Worm (Caenorhabditis elegans) whole organism, L3 larva: ENCODE measurements around the gene T18D3.5.
A peak's percentile ranks its signal among the peaks of the same experiment; 100 is the strongest.

Experiments
- ceh-16 ChIP-seq: sonication (generic microtip); optimal IDR thresholded peaks from 2 replicates; lab custom pipeline; 2017; ENCODE audit warnings: missing biosample characterization, missing genetic modification characterization
- ceh-28 ChIP-seq: fragments of 150-350 bp; optimal IDR thresholded peaks from 2 replicates; lab custom pipeline; 2014; ENCODE audit warnings: missing biosample characterization, missing genetic modification reagents, missing genetic modification characterization
- ceh-9 ChIP-seq: sonication (generic microtip); optimal IDR thresholded peaks from 2 replicates; lab custom pipeline; 2018; ENCODE audit warnings: missing biosample characterization, missing genetic modification characterization
- daf-12 ChIP-seq: fragments of 150-350 bp; optimal IDR thresholded peaks from 2 replicates; lab custom pipeline; 2014; ENCODE audit warnings: missing biosample characterization, missing genetic modification reagents, missing genetic modification characterization
- egl-27 ChIP-seq: sonication (generic microtip); optimal IDR thresholded peaks from 4 replicates; lab custom pipeline; 2017; ENCODE audit warnings: missing biosample characterization, missing genetic modification reagents, missing genetic modification characterization
- egl-5 ChIP-seq: fragments of 150-350 bp; optimal IDR thresholded peaks from 2 replicates; lab custom pipeline; 2017; ENCODE audit warnings: missing biosample characterization, missing genetic modification reagents, missing genetic modification characterization, inconsistent platforms
- elt-1 ChIP-seq: fragments of 150-350 bp; optimal IDR thresholded peaks from 2 replicates; lab custom pipeline; 2014; ENCODE audit warnings: missing biosample characterization, missing genetic modification characterization
- elt-2 ChIP-seq: sonication (generic microtip); optimal IDR thresholded peaks from 2 replicates; lab custom pipeline; 2016; ENCODE audit warnings: missing genetic modification reagents, mild to moderate bottlenecking, missing genetic modification characterization, missing compliant biosample characterization
- elt-3 ChIP-seq, 3 experiments: fragments of 150-350 bp in 1 of 3; sonication (generic microtip) in 2 of 3; optimal IDR thresholded peaks; 2 replicates in 2 of 3; 4 replicates in 1 of 3; lab custom pipeline; 2014 to 2017; ENCODE audit warnings: missing biosample characterization in 3 of 3, missing genetic modification characterization in 3 of 3
- eor-1 ChIP-seq, 2 experiments: fragments of 150-350 bp; optimal IDR thresholded peaks; 2 replicates each; lab custom pipeline; 2014 to 2018; ENCODE audit warnings: missing biosample characterization in 2 of 2, missing genetic modification characterization in 2 of 2
- fos-1 ChIP-seq: fragments of 150-350 bp; optimal IDR thresholded peaks from 2 replicates; lab custom pipeline; 2014; ENCODE audit warnings: missing biosample characterization, missing genetic modification characterization
- hmg-11 ChIP-seq: sonication (generic microtip); optimal IDR thresholded peaks from 2 replicates; lab custom pipeline; 2016; ENCODE audit warnings: missing genetic modification characterization, missing compliant biosample characterization
- jun-1 ChIP-seq: fragments of 150-350 bp; optimal IDR thresholded peaks from 2 replicates; lab custom pipeline; 2014; ENCODE audit warnings: missing biosample characterization, missing genetic modification reagents, missing genetic modification characterization
- lin-15B ChIP-seq: fragments of 150-350 bp; optimal IDR thresholded peaks from 2 replicates; lab custom pipeline; 2014; ENCODE audit warnings: missing biosample characterization, missing genetic modification characterization
- lin-39 ChIP-seq: fragments of 150-350 bp; optimal IDR thresholded peaks from 2 replicates; lab custom pipeline; 2018; ENCODE audit warnings: missing biosample characterization, missing genetic modification reagents, missing genetic modification characterization
- mdl-1 ChIP-seq: fragments of 150-350 bp; optimal IDR thresholded peaks from 2 replicates; lab custom pipeline; 2014; ENCODE audit warnings: missing biosample characterization, missing genetic modification characterization
- mml-1 ChIP-seq: fragments of 150-350 bp; sonication (generic microtip); optimal IDR thresholded peaks from 3 replicates; lab custom pipeline; 2014; ENCODE audit warnings: missing biosample characterization, missing genetic modification characterization
- nfya-1 ChIP-seq: sonication (generic microtip); optimal IDR thresholded peaks from 2 replicates; lab custom pipeline; 2017; ENCODE audit warnings: missing genetic modification characterization, mild to moderate bottlenecking, missing compliant biosample characterization, antibody characterized with exemption, moderate library complexity; ENCODE audit not compliant: insufficient read depth
- nhr-12 ChIP-seq: fragments of 150-350 bp; optimal IDR thresholded peaks from 2 replicates; lab custom pipeline; 2014; ENCODE audit warnings: missing biosample characterization, missing genetic modification characterization
- nhr-23 ChIP-seq: fragments of 150-350 bp; optimal IDR thresholded peaks from 2 replicates; lab custom pipeline; 2014; ENCODE audit warnings: missing biosample characterization, missing genetic modification reagents, missing genetic modification characterization
- nhr-237 ChIP-seq: fragments of 150-350 bp; optimal IDR thresholded peaks from 2 replicates; lab custom pipeline; 2014; ENCODE audit warnings: missing biosample characterization, missing genetic modification characterization
- nhr-43 ChIP-seq: sonication (generic microtip); optimal IDR thresholded peaks from 2 replicates; lab custom pipeline; 2016; ENCODE audit warnings: mild to moderate bottlenecking, missing genetic modification characterization, missing compliant biosample characterization; ENCODE audit not compliant: poor library complexity, severe bottlenecking
- nhr-76 ChIP-seq: fragments of 150-350 bp; sonication (generic microtip); optimal IDR thresholded peaks from 5 replicates; lab custom pipeline; 2014; ENCODE audit warnings: missing biosample characterization, missing genetic modification characterization
- pha-4 ChIP-seq: fragments of 150-350 bp; optimal IDR thresholded peaks from 2 replicates; lab custom pipeline; 2014; ENCODE audit warnings: missing biosample characterization, missing genetic modification reagents, missing genetic modification characterization
- pqm-1 ChIP-seq: fragments of 150-350 bp; optimal IDR thresholded peaks from 2 replicates; lab custom pipeline; 2017; ENCODE audit warnings: missing biosample characterization, missing genetic modification characterization, inconsistent platforms
- sea-2 ChIP-seq: fragments of 150-350 bp; sonication (generic microtip); optimal IDR thresholded peaks from 4 replicates; lab custom pipeline; 2014; ENCODE audit warnings: missing biosample characterization, missing genetic modification reagents, missing genetic modification characterization
- skn-1 ChIP-seq: fragments of 150-350 bp; optimal IDR thresholded peaks from 2 replicates; lab custom pipeline; 2014; ENCODE audit warnings: missing biosample characterization, missing genetic modification characterization
- tbx-2 ChIP-seq: sonication (generic microtip); optimal IDR thresholded peaks from 2 replicates; lab custom pipeline; 2016; ENCODE audit warnings: mild to moderate bottlenecking, missing genetic modification characterization, missing compliant biosample characterization
- unc-62 ChIP-seq: fragments of 150-350 bp; sonication (generic microtip); optimal IDR thresholded peaks from 4 replicates; lab custom pipeline; 2014; ENCODE audit warnings: missing biosample characterization, missing genetic modification reagents, missing genetic modification characterization
- ztf-11 ChIP-seq: fragments of 150-350 bp; optimal IDR thresholded peaks from 2 replicates; lab custom pipeline; 2014; ENCODE audit warnings: missing biosample characterization, missing genetic modification characterization

The T18D3.5 gene

DNA sequence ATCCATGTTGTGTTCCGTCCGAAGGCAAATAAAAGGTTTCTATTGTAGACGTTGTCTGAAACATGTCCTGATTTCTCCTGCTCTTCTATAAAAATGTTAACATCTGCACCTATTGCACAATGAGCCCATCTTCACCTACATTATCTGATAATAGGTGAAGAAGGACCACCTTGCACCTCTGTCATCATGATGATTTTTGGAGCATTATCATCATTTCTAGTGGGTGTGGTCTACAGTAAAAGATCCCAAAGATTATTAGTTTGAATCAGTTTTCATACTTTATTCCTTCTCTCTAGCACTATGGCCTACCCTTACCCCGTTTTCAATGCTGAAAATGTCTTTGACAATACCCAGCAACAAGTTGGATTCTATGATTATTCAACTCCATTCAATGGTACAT, 33.3 kb upstream of the T18D3.5 start, which contains the start of gene med-1:
TSS of gene med-1 (plus strand) at position 301 of the 400 bp plus-strand sequence.
- TF ChIP-seq ceh-16 (tag; lab: Kevin White, UChicago) (no peak), lin-39 (no peak), elt-2 (no peak), nhr-76 (no peak), skn-1 (tag; lab: Kevin White, UChicago) (no peak), mdl-1 (tag; lab: Kevin White, UChicago) (no peak), nfya-1 (no peak), ceh-9 (tag; lab: Kevin White, UChicago) (no peak), ceh-28 (tag; lab: Kevin White, UChicago) (no peak), daf-12 (no peak), pqm-1 (tag; lab: Kevin White, UChicago) (no peak), nhr-43 (no peak), tbx-2 (tag; lab: Kevin White, UChicago) (no peak), egl-27 (tag; lab: Kevin White, UChicago) (no peak), nhr-237 (tag; lab: Kevin White, UChicago) (no peak), ztf-11 (tag; lab: Kevin White, UChicago) (no peak), mml-1 (tag; lab: Kevin White, UChicago) (no peak), fos-1 (tag; lab: Kevin White, UChicago) (no peak)

DNA sequence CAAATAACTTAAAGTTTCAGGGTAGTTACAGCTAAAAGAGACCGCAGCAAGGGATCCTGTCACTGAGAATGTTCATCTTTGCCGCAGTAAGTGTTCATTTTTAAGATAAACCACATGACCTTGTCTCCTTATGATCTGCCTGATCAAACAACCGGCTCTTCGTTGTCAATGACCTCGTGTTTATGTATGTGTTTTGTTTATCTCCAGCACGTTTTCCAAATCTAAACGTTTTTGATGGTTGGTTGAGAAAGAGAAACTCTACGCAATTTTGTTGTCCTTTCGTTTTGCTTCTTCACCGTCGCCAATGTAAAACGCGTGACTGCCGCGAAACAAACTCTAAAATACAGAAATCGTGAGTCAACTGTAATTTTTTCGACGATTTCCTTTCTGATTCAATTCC, 29.5 kb upstream of the T18D3.5 start, which contains the start of gene tsct-1:
TSS of gene tsct-1 (plus strand) at position 12 of the 400 bp plus-strand sequence.
- no peak for TF ChIP-seq sea-2 (GFP tag; lab: Kevin White, UChicago)
- no peak for TF ChIP-seq pqm-1 (tag; lab: Kevin White, UChicago)
- no peak for TF ChIP-seq elt-1 (tag; lab: Kevin White, UChicago)
- TF ChIP-seq pha-4 (tag; lab: Kevin White, UChicago), result peak; percentile 86
- TF ChIP-seq nhr-23, result no peak

DNA sequence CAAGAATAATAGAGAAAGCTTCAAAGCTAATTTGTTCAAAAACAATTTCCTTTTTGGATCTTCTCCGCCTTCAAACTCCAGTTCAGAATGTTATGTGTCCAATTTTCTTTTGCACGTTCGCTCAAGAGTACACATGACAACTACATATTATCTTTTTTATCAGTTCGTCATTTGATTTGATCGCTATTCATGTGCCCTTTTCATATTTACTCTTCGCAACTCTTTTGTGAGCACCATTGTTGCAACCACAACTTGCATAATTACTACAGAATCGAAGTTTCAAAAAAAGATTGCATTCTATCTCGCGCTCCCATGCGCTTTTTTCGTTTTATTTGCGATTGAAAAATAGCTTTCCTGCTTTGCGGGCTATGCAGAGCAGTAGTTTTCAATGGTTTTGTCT, 28.4 kb upstream of the T18D3.5 start:
- TF ChIP-seq pha-4 (tag; lab: Kevin White, UChicago) (peak; percentile 56), fos-1 (tag; lab: Kevin White, UChicago) (no peak), unc-62 (GFP tag; lab: Kevin White, UChicago) (no peak), egl-5 (tag; lab: Kevin White, UChicago) (no peak), pqm-1 (tag; lab: Kevin White, UChicago) (peak; percentile 22), nhr-12 (tag; lab: Kevin White, UChicago) (no peak), elt-2 (peak; percentile 41), eor-1 (tag; optimal IDR thresholded peaks at IDR 0.05; lab: Kevin White, UChicago) (no peak), lin-15B (tag; lab: Kevin White, UChicago) (no peak), mdl-1 (tag; lab: Kevin White, UChicago) (no peak), elt-1 (tag; lab: Kevin White, UChicago) (no peak)
- TF ChIP-seq, all 47 proteins: peak for 3

DNA sequence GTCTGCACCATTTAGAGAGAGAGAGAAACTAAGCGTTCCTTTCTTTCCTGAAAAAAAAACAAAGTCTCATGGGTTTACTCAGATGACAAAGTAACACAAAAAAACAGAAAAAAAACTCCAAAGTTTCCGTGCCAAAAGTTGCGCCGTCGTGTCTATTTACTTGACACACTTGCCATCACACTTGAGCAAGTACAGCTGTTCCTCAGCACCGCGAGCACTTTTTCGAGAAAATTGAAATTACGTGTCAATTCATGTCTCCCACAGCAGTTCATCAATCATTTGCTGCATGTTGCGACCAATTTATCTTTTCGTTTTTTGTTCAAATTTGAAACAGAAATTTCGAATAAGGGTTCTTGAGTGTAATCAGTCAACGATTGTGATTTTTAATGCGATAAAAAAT, 27.1 kb upstream of the T18D3.5 start:
- peak; percentile 51 for TF ChIP-seq pha-4 (tag; lab: Kevin White, UChicago)
- TF ChIP-seq mdl-1 (tag; lab: Kevin White, UChicago), result no peak
- peak; percentile 30 for TF ChIP-seq lin-39
- TF ChIP-seq elt-3 (tag; optimal IDR thresholded peaks at IDR 0.05; lab: Kevin White, UChicago), result no peak
- TF ChIP-seq nhr-23, result no peak
- TF ChIP-seq, all 47 proteins: peak for 2

DNA sequence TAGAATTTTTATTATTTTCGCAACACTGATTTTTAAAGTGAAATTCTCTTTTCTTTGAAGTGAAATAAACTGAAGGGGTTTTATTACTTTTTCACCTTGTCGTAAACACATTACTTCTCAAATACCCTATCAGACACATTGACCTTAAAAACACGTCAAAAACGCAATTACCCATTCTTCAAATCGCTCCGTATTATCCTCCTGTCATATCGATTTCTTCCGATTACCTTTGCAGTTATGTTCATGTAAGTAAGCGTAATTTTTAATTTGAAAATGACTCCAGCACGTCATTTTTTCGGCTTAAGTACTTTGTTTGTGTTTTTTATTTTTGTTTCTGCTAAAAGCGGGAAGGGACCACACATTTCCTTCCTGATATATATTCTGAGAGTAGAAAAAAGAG, 25.3 kb upstream of the T18D3.5 start:
- TF ChIP-seq nhr-23 (no peak), egl-5 (tag; lab: Kevin White, UChicago) (peak; percentile 87)

DNA sequence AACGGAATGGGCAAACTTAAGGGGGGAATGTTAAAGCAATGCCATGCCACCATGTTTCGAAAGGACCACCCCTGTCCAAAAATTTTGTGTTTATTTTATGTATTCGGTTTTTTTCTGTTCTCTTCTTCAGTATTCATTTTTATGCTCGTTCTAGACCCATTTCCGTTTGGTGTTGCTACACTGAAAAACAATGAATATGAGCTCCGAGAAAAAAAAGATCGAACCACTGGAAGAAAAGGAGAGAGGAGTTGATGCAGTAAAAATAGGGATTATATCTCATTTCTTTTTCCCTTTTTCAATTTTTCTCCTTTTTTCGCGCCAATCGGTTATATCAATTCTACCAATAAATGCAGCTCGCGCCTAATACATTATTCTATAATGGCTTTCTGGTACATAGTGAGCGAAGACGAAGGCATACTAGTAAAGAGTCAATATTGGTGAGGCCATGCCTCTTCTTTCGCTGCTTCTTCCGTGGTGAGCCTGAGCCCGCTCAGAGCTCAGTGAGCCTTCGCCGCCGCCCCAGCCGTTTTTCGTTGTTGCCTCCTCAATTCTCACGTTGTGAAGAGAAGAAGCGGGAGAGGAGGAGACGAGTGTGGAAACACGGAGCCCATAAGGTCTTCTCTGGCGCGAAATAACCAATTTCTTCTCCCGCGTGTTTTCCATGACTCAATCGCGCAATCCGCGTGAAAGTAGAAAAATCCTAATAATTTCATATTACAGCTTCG, 23.4 kb upstream of the T18D3.5 start:
- TF ChIP-seq hmg-11 (tag; lab: Kevin White, UChicago), result peak; percentile 10
- no peak for TF ChIP-seq jun-1 (tag; lab: Kevin White, UChicago)
- peak; percentile 26 for TF ChIP-seq lin-39
